Worm (Caenorhabditis elegans): ENCODE measurements around the gene phat-7.

DNA sequence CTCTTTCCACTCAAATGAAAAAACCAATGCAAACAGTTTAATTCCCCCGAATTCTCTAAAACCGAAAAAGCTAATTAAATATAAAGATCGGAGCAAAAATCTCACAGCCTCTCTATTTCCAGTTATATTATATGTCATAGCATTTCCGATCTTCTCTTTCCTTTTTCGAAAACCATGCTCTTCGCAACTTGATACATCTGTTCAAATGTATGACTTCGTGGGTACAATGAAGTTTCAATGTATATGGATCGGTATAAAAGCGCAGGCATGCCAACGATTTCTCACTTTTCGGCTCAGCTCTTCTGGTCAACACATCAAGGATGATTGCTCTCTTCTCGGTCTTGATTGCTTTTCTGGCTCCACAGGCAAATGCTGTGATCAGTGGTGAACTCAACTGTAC is at the start of gene phat-7:
- TF ChIP-seq tab-1 (GFP tag; IDR thresholded peaks at IDR 0.05) (no peak), ztf-29 (GFP tag; IDR thresholded peaks at IDR 0.05) (no peak), flt-1 (GFP tag; IDR thresholded peaks at IDR 0.05) (no peak), klf-2 (GFP tag; conservative IDR thresholded peaks at IDR 0.05) (no peak), ref-1 (GFP tag; conservative IDR thresholded peaks at IDR 0.05) (no peak)

Measured in whole organism, midembryonic.